Worm (Caenorhabditis elegans): Measurements from ENCODE around the gene Y39G8B.2.
A peak's percentile ranks its signal among the peaks of the same experiment; 100 is the strongest.
"Not testable (repeated sequence)": the region's sequence is repeated elsewhere in the genome, so short reads cannot be mapped to it uniquely, and the experiment has no call there.

Y39G8B.2 gene

ce11 chrII:13968979-13969378 is 7.0 kb downstream of the Y39G8B.2 start, which contains the start of gene sre-43:
Gene sre-43 (minus strand): TSS chrII:13969079.
- TF ChIP-seq fkh-10 (GFP tag; optimal IDR thresholded peaks at IDR 0.05) = no peak
- TF ChIP-seq egl-27 (tag; optimal IDR thresholded peaks at IDR 0.05) = no peak
- no peak for TF ChIP-seq nhr-28 (tag; optimal IDR thresholded peaks at IDR 0.05)
- TF ChIP-seq tra-1 (GFP tag; IDR thresholded peaks at IDR 0.05) = no peak
- no peak for TF ChIP-seq lin-39 (tag; optimal IDR thresholded peaks at IDR 0.05)
- no peak for TF ChIP-seq sdz-12 (GFP tag; optimal IDR thresholded peaks at IDR 0.05)
- no peak for TF ChIP-seq ces-1 (GFP tag; optimal IDR thresholded peaks at IDR 0.05)
- TF ChIP-seq R02D3.7 (tag; optimal IDR thresholded peaks at IDR 0.05) = no peak
- TF ChIP-seq tag-97 (GFP tag; IDR thresholded peaks at IDR 0.05) = no peak
- TF ChIP-seq mdt-29 (GFP tag; IDR thresholded peaks at IDR 0.05) = no peak
- TF ChIP-seq D1046.2 (GFP tag; IDR thresholded peaks at IDR 0.05) = no peak
- no peak for TF ChIP-seq nhr-77 (tag; optimal IDR thresholded peaks at IDR 0.05)
- no peak for TF ChIP-seq spr-3 (GFP tag; optimal IDR thresholded peaks at IDR 0.05)
- no peak for TF ChIP-seq nhr-11 (tag; optimal IDR thresholded peaks at IDR 0.05)

DNA sequence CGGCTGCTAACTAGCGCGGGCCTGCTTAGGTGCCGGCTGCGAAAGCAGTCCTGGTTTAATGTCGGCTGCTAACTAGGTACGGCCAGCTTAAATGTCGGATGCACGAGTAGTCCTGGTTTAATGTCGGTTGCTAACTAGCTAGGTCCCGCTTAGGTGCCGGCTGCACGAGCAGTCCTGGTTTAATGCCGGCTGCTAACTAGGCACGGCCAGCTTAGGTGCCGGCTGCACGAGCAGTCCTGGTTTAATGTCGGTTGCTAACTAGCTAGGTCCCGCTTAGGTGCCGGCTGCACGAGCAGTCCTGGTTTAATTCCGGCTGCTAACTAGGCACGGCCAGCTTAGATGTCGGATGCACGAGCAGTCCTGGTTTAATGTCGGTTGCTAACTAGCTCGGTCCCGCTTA is 8.0 kb downstream of the Y39G8B.2 start:
- TF ChIP-seq set-16 (GFP tag; IDR thresholded peaks at IDR 0.05) (peak; percentile 47; the same call in 1 of the 2 replicates), unc-62 (GFP tag; optimal IDR thresholded peaks at IDR 0.05 in 1 of 2) (peak in 1 of 2 experiments; percentile 89), nhr-42 (GFP tag; IDR thresholded peaks at IDR 0.05) (0 out of 2 replicates have a peak, but pooled peaks have one; percentile 25)
- TF ChIP-seq unc-62 (tag; optimal IDR thresholded peaks at IDR 0.05) = not testable (repeated sequence)

DNA sequence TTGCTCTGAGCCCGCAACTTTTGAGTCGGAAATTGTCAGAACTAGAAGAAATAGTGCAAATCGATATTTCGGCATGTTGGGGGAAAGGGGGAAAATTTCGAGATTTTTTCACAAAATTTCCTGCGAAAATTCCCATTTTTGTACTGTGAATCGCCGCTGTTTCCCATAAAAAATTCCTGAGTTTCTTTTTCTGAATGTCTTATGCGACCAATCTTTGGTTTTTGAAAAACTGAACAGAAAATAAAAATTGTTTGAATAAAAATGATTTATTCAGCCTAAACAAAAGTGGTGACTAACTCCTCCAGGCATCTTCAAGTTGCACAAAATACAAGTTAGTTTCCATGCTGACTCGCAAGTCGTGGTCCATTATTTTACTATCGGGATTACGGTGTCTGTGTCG is 9.8 kb downstream of the Y39G8B.2 start, which contains the start of gene W07G1.7:
W07G1.7 (minus strand) TSS at position 101 of the 400 bp plus-strand sequence.
- TF ChIP-seq nhr-77 (tag; optimal IDR thresholded peaks at IDR 0.05) = no peak
- TF ChIP-seq saeg-2 (GFP tag; IDR thresholded peaks at IDR 0.05) = no peak
- TF ChIP-seq unc-62 (GFP tag; optimal IDR thresholded peaks at IDR 0.05 in 1 of 2) = no peak
- TF ChIP-seq unc-62 (tag; optimal IDR thresholded peaks at IDR 0.05) = no peak
- TF ChIP-seq nhr-11 (tag; optimal IDR thresholded peaks at IDR 0.05) = no peak
- no peak for TF ChIP-seq T20F7.1 (GFP tag; optimal IDR thresholded peaks at IDR 0.05)
- TF ChIP-seq daf-8 (GFP tag; IDR thresholded peaks at IDR 0.05) = no peak

DNA sequence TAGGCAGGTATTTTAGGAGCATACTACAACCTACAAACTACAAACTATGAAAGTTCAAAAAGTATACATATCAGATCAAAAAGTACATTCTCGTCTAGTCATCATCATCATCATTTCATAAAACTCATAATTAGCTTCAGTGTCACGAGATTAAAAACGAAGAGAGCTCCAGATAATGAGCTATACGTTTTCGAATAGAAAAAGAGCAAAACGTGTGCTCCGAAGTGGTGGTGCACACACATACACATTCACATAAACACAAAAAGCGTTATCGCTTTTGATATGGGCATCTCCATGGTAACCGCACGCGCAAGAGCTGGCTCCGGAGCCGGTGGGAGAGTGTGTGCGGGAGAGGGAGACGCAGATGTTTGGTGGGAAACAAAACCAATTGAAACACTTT is 11.7 kb downstream of the Y39G8B.2 start:
- TF ChIP-seq nhr-11 (tag; optimal IDR thresholded peaks at IDR 0.05) (no peak), sdz-12 (GFP tag; optimal IDR thresholded peaks at IDR 0.05) (no peak), mdl-1 (tag; optimal IDR thresholded peaks at IDR 0.05) (no peak), mes-2 (tag; optimal IDR thresholded peaks at IDR 0.05; ENCODE audit: poor library complexity, severe bottlenecking) (no peak), ceh-82 (tag; optimal IDR thresholded peaks at IDR 0.05) (no peak), snpc-4 (tag; optimal IDR thresholded peaks at IDR 0.05) (no peak), spr-1 (tag; optimal IDR thresholded peaks at IDR 0.05) (no peak), lin-1 (GFP tag; IDR thresholded peaks at IDR 0.05) (no peak), nhr-41 (GFP tag; IDR thresholded peaks at IDR 0.05) (no peak), Y48G9A.11 (GFP tag; IDR thresholded peaks at IDR 0.05) (no peak), unc-62 (GFP tag; optimal IDR thresholded peaks at IDR 0.05 in 1 of 2) (no peak), unc-62 (tag; optimal IDR thresholded peaks at IDR 0.05) (no peak)

- TF ChIP-seq unc-39 (tag; optimal IDR thresholded peaks at IDR 0.05) (no peak), pqm-1 (tag; optimal IDR thresholded peaks at IDR 0.05) (no peak), vab-7 (GFP tag; IDR thresholded peaks at IDR 0.05) (no peak), ces-1 (GFP tag; optimal IDR thresholded peaks at IDR 0.05) (no peak), dmd-6 (GFP tag; IDR thresholded peaks at IDR 0.05) (no peak), aly-2 (tag; optimal IDR thresholded peaks at IDR 0.05) (no peak), nhr-25 (tag; optimal IDR thresholded peaks at IDR 0.05; ENCODE audit: borderline replicate concordance, insufficient read depth) (no peak), zag-1 (tag; optimal IDR thresholded peaks at IDR 0.05) (no peak), fkh-10 (GFP tag; optimal IDR thresholded peaks at IDR 0.05) (no peak), Y75B8A.6 (GFP tag; IDR thresholded peaks at IDR 0.05) (no peak), sdz-12 (GFP tag; optimal IDR thresholded peaks at IDR 0.05) (no peak), gei-8 (GFP tag; optimal IDR thresholded peaks at IDR 0.05) (no peak), F37D6.2 (tag; optimal IDR thresholded peaks at IDR 0.05) (no peak), D1046.2 (GFP tag; IDR thresholded peaks at IDR 0.05) (no peak), F26F4.8 (GFP tag; conservative IDR thresholded peaks at IDR 0.05) (no peak), madf-9 (GFP tag; conservative IDR thresholded peaks at IDR 0.05) (no peak)
Measured at ce11 chrII:13962319-13962718, 13.7 kb downstream of the Y39G8B.2 start, which contains the start of gene rpi-1. Gene rpi-1 (minus strand): TSS chrII:13962419.
